Worm (Caenorhabditis elegans) whole organism, young adult: ENCODE results near the gene ZC374.2.

ENCODE experiments used
- B0019.2 ChIP-seq: fragments of 200-800 bp; sonication (Bioruptor generic); conservative IDR thresholded peaks from 2 replicates; pipeline ENCODE4 v1.3.6; 2022; ENCODE audit warnings: missing genetic modification reagents, missing genetic modification characterization, missing compliant biosample characterization
- B0261.1 ChIP-seq: sonication (generic microtip); optimal IDR thresholded peaks from 2 replicates; lab custom pipeline; 2016; ENCODE audit warnings: mild to moderate bottlenecking, missing genetic modification characterization, moderate library complexity, missing compliant biosample characterization
- F22D6.2 ChIP-seq: sonication (generic microtip); optimal IDR thresholded peaks from 2 replicates; lab custom pipeline; 2016; ENCODE audit warnings: mild to moderate bottlenecking, missing genetic modification characterization, missing compliant biosample characterization
- F23B12.7 ChIP-seq: sonication (generic microtip); optimal IDR thresholded peaks from 2 replicates; lab custom pipeline; 2017; ENCODE audit warnings: missing genetic modification characterization, mild to moderate bottlenecking, missing compliant biosample characterization, antibody characterized with exemption, moderate library complexity; ENCODE audit not compliant: insufficient read depth
- K12H6.12 ChIP-seq: fragments of 200-800 bp; sonication (Bioruptor generic); optimal IDR thresholded peaks from 2 replicates; lab custom pipeline; 2018; ENCODE audit warnings: mild to moderate bottlenecking, missing genetic modification characterization, missing compliant biosample characterization
- T07F8.4 ChIP-seq: sonication (generic microtip); optimal IDR thresholded peaks from 2 replicates; lab custom pipeline; 2016; ENCODE audit warnings: mild to moderate bottlenecking, missing genetic modification characterization, moderate library complexity, missing compliant biosample characterization
- ZK185.1 ChIP-seq: sonication (generic microtip); optimal IDR thresholded peaks from 2 replicates; lab custom pipeline; 2016; ENCODE audit warnings: mild to moderate bottlenecking, missing genetic modification characterization, missing compliant biosample characterization; ENCODE audit not compliant: poor library complexity, severe bottlenecking
- ama-1 ChIP-seq, 3 experiments: fragments of 150-350 bp in 1 of 3; sonication (generic microtip) in 2 of 3; optimal IDR thresholded peaks; 2 replicates each; lab custom pipeline; 2014 to 2018; ENCODE audit warnings: missing biosample characterization in 2 of 3, missing genetic modification characterization in 2 of 3, missing genetic modification reagents in 2 of 3
- atf-7 ChIP-seq: sonication (generic microtip); optimal IDR thresholded peaks from 2 replicates; lab custom pipeline; 2017; ENCODE audit warnings: mild to moderate bottlenecking, missing genetic modification characterization, missing compliant biosample characterization
- ccch-3 ChIP-seq: fragments of 200-800 bp; sonication (Bioruptor generic); optimal IDR thresholded peaks from 2 replicates; lab custom pipeline; 2018; ENCODE audit warnings: mild to moderate bottlenecking, missing genetic modification characterization, missing compliant biosample characterization
- cebp-2 ChIP-seq: fragments of 200-800 bp; sonication (Bioruptor generic); IDR thresholded peaks from 2 replicates; pipeline ENCODE4 v1.3.6; 2022; ENCODE audit warnings: missing genetic modification characterization, missing compliant biosample characterization
- ceh-27 ChIP-seq: fragments of 200-800 bp; sonication (Bioruptor generic); optimal IDR thresholded peaks from 2 replicates; lab custom pipeline; 2018; ENCODE audit warnings: mild to moderate bottlenecking, missing genetic modification characterization, moderate library complexity, missing compliant biosample characterization
- ceh-40 ChIP-seq: fragments of 200-800 bp; sonication (Bioruptor generic); IDR thresholded peaks from 2 replicates; pipeline ENCODE4 v1.3.6; 2022; ENCODE audit warnings: missing genetic modification characterization, missing compliant biosample characterization
- dpl-1 ChIP-seq: fragments of 150-350 bp; optimal IDR thresholded peaks from 2 replicates; lab custom pipeline; 2014; ENCODE audit warnings: missing biosample characterization, missing genetic modification reagents, missing genetic modification characterization
- ekl-4 ChIP-seq: fragments of 200-800 bp; sonication (Bioruptor generic); IDR thresholded peaks from 2 replicates; pipeline ENCODE4 v1.3.6; 2022; ENCODE audit warnings: missing genetic modification reagents, missing genetic modification characterization, missing compliant biosample characterization
- gei-17 ChIP-seq: fragments of 200-800 bp; sonication (Bioruptor generic); optimal IDR thresholded peaks from 2 replicates; lab custom pipeline; 2018; ENCODE audit warnings: mild to moderate bottlenecking, missing genetic modification characterization, missing compliant biosample characterization
- lag-1 ChIP-seq: fragments of 200-800 bp; sonication (Bioruptor generic); IDR thresholded peaks from 2 replicates; pipeline ENCODE4 v1.3.6; 2022; ENCODE audit warnings: missing genetic modification reagents, missing genetic modification characterization, missing compliant biosample characterization
- let-607 ChIP-seq, 2 experiments: fragments of 200-800 bp in 1 of 2; sonication (Bioruptor generic) in 1 of 2; sonication (generic microtip) in 1 of 2; optimal IDR thresholded peaks; 2 replicates each; lab custom pipeline; 2016 to 2018; ENCODE audit warnings: mild to moderate bottlenecking in 2 of 2, missing compliant biosample characterization in 2 of 2, missing genetic modification characterization in 2 of 2, moderate library complexity in 2 of 2, missing genotype in 1 of 2
- nfya-2 ChIP-seq: fragments of 200-800 bp; sonication (Bioruptor generic); IDR thresholded peaks from 2 replicates; pipeline ENCODE4 v1.3.6; 2022; ENCODE audit warnings: missing genetic modification reagents, missing genetic modification characterization, missing compliant biosample characterization
- nfyb-1 ChIP-seq: fragments of 200-800 bp; sonication (Bioruptor generic); IDR thresholded peaks from 2 replicates; pipeline ENCODE4 v1.3.6; 2022; ENCODE audit warnings: missing genetic modification reagents, missing genetic modification characterization, missing compliant biosample characterization
- nhr-120 ChIP-seq: fragments of 200-800 bp; sonication (Bioruptor generic); IDR thresholded peaks from 2 replicates; pipeline ENCODE4 v1.3.6; 2022; ENCODE audit warnings: missing genetic modification characterization, missing compliant biosample characterization
- nhr-179 ChIP-seq: sonication (generic microtip); optimal IDR thresholded peaks from 2 replicates; lab custom pipeline; 2016; ENCODE audit warnings: mild to moderate bottlenecking, missing genetic modification characterization, missing compliant biosample characterization
- nhr-80 ChIP-seq: sonication (generic microtip); optimal IDR thresholded peaks from 2 replicates; lab custom pipeline; 2016; ENCODE audit warnings: missing genetic modification characterization, missing compliant biosample characterization
- nhr-90 ChIP-seq: sonication (generic microtip); optimal IDR thresholded peaks from 2 replicates; lab custom pipeline; 2016; ENCODE audit warnings: missing genotype, mild to moderate bottlenecking, missing genetic modification characterization, missing compliant biosample characterization
- pha-4 ChIP-seq: fragments of 150-350 bp; sonication (generic microtip); optimal IDR thresholded peaks from 2 replicates; lab custom pipeline; 2014; ENCODE audit warnings: missing biosample characterization, missing genetic modification reagents, missing genetic modification characterization
- rpc-1 ChIP-seq, 2 experiments: fragments of 150-350 bp in 1 of 2; sonication (generic microtip) in 1 of 2; optimal IDR thresholded peaks; 2 replicates each; lab custom pipeline; 2014 to 2018; ENCODE audit warnings: missing biosample characterization in 1 of 2, missing genetic modification characterization in 1 of 2, missing genetic modification reagents in 1 of 2, missing genotype in 1 of 2
- somi-1 ChIP-seq: fragments of 200-800 bp; sonication (Bioruptor generic); optimal IDR thresholded peaks from 2 replicates; lab custom pipeline; 2018; ENCODE audit warnings: mild to moderate bottlenecking, missing genetic modification characterization, missing compliant biosample characterization
- xnd-1 ChIP-seq: sonication (generic microtip); optimal IDR thresholded peaks from 2 replicates; lab custom pipeline; 2016; ENCODE audit warnings: missing genotype, missing genetic modification reagents, missing genetic modification characterization, missing compliant biosample characterization
- zim-3 ChIP-seq: sonication (generic microtip); optimal IDR thresholded peaks from 2 replicates; lab custom pipeline; 2017; ENCODE audit warnings: mild to moderate bottlenecking, missing genetic modification characterization, moderate library complexity, missing compliant biosample characterization
- ztf-26 ChIP-seq: sonication (generic microtip); optimal IDR thresholded peaks from 2 replicates; lab custom pipeline; 2017; ENCODE audit warnings: missing genetic modification characterization, missing compliant biosample characterization
- ztf-28 ChIP-seq: fragments of 200-800 bp; sonication (Bioruptor generic); IDR thresholded peaks from 2 replicates; pipeline ENCODE4 v1.3.6; 2022; ENCODE audit warnings: missing genetic modification reagents, missing genetic modification characterization, missing compliant biosample characterization

The ZC374.2 gene

DNA sequence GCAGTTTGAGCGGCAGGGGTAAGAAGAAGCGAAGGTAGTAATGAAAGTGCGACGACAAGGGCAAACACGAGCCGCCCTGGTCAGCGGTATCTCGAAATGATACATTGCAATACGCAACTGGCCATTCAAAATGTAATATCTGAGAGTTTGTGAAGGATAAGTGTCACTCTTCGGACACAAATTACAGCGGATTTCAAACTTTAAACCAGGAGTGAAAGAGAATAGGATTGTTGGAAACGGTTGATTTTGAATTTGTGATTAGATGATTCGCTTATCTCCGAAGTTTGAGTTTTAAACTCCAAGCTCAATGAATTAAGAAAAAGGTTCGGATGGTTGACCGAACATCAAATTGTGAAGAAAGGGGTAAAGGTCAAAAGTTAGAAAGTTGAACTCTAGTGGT lies at the start of gene ZC374.2:
ZC374.2 (minus strand) TSS at position 101 of the 400 bp plus-strand sequence.
- TF ChIP-seq ccch-3 (no peak), ceh-40 (GFP tag; lab: Robert Waterston, UW) (no peak), ztf-28 (GFP tag; lab: Robert Waterston, UW) (no peak), xnd-1 (tag; lab: Kevin White, UChicago) (no peak), zim-3 (tag; lab: Kevin White, UChicago) (no peak), let-607 (tag; optimal IDR thresholded peaks at IDR 0.05; lab: Kevin White, UChicago) (no peak), nhr-80 (tag; lab: Kevin White, UChicago) (no peak), nfyb-1 (GFP tag; lab: Robert Waterston, UW) (no peak), cebp-2 (no peak), T07F8.4 (tag; lab: Kevin White, UChicago) (no peak), ekl-4 (GFP tag; lab: Robert Waterston, UW) (no peak)

DNA sequence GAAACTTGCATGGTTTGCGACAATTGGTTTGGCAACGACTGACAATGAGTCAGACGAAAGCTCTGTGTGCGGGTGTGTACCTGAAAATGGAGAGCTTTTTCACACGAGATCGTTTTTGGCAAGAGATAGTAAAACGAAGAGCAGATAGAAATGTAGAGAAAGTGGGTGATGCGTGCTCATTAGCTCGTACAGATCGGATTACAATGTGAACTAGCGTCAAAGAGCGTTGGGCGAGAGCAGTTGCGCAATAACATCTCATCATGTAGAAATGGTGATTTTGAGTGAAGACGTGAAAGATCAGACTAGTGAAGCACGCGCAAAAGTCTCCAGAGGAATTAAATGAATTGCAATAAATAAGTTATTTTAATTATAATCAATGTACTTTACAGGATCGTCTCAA lies 47.9 kb upstream of the ZC374.2 start, which contains the start of gene flp-2:
flp-2 (minus strand) TSS at position 101 of the 400 bp plus-strand sequence.
- TF ChIP-seq F23B12.7 (tag; lab: Kevin White, UChicago) (no peak), somi-1 (GFP tag; lab: Kevin White, UChicago) (no peak), ceh-27 (GFP tag; lab: Kevin White, UChicago) (no peak), nhr-120 (no peak), atf-7 (tag; lab: Kevin White, UChicago) (no peak), nhr-179 (no peak), ccch-3 (no peak), let-607 (tag; optimal IDR thresholded peaks at IDR 0.05; lab: Kevin White, UChicago) (no peak), ZK185.1 (tag; lab: Kevin White, UChicago) (no peak), B0261.1 (tag; lab: Kevin White, UChicago) (no peak), ama-1 (optimal IDR thresholded peaks at IDR 0.05; lab: Kevin White, UChicago) (no peak), ama-1 (GFP tag; optimal IDR thresholded peaks at IDR 0.05; lab: Kevin White, UChicago) (no peak)
- TF ChIP-seq, all 124 proteins: peak for 0

DNA sequence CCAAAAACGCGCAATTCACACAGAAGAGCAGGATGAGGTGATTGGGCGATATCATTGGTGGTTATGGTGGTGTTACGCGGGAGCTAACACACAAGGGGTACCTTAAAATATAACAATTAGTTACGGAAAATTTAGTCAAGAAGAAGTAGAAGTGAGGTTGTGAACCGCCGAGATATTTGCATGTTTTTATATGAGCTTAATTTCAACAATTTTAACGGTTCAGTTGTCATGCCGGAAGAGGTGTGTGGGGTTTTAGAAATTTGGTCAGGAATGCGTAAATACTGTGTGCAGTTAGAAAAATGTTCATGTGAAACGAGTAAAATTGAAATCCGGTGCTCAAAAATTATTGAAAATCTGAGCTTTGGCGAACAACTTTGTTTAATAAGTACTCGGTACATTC lies 45.6 kb upstream of the ZC374.2 start, which contains the start of gene flp-3:
flp-3 (minus strand) TSS at position 101 of the 400 bp plus-strand sequence.
- no peak for TF ChIP-seq rpc-1 (optimal IDR thresholded peaks at IDR 0.05; lab: Kevin White, UChicago)
- TF ChIP-seq rpc-1 (tag; optimal IDR thresholded peaks at IDR 0.05; lab: Kevin White, UChicago), result no peak
- no peak for TF ChIP-seq nhr-90 (tag; lab: Kevin White, UChicago)
- TF ChIP-seq F22D6.2 (tag; lab: Kevin White, UChicago), result no peak
- TF ChIP-seq dpl-1, result no peak
- TF ChIP-seq gei-17 (GFP tag; lab: Kevin White, UChicago), result no peak
- TF ChIP-seq nhr-179, result no peak
- no peak for TF ChIP-seq K12H6.12 (tag; lab: Kevin White, UChicago)
- no peak for TF ChIP-seq ztf-26 (tag; lab: Kevin White, UChicago)
- no peak for TF ChIP-seq ekl-4 (GFP tag; lab: Robert Waterston, UW)

DNA sequence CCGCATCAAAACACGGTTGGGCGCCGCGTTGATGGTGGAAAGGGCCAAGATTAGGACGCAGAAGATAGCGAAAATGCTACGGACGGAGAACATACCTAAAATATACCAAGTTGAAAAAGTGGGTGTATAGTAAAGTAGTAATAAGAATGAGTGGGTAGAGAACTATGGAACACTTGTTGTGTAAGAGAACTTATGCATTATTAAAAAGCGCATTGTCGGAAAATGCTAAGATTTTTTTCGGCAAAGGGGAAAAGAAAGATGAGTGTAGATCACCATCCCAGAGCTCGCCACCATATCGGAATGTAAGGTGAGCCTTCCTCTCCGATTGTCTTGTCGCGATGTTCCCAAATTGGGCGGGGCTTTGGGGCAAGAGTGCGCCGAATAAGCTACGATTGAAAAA lies 40.6 kb upstream of the ZC374.2 start, which contains the start of gene flp-28:
flp-28 (minus strand) TSS at position 101 of the 400 bp plus-strand sequence.
- TF ChIP-seq K12H6.12 (tag; lab: Kevin White, UChicago) (no peak), B0019.2 (no peak), zim-3 (tag; lab: Kevin White, UChicago) (no peak)

DNA sequence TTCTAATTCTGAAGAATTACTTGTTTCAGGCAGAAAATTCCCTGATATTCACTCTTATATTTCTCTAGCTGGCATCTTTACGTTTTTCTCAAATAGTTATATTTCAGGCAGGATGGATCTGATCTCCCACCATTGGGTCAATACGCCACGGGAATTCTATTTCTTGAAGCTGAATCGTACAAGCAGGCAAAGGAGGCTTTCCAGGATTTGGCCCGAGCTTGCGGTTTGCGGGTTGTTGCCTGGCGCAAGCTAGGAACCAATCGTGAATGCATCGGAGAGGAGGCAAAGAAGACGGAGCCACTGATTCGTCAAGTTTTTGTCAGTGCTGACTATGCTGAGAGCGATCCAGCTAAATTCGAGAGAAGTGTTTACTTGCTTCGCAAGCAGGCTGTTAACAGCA lies 37.8 kb upstream of the ZC374.2 start:
- TF ChIP-seq nfya-2 (GFP tag; lab: Robert Waterston, UW) (0 out of 2 replicates have a peak, but pooled peaks have one; percentile 58), lag-1 (GFP tag; lab: Robert Waterston, UW) (peak; percentile 58; the same call in 1 of the 2 replicates), pha-4 (tag; lab: Kevin White, UChicago) (no peak)
